Fruit fly (Drosophila melanogaster) Kc167 (cell line): ENCODE measurements around the gene CG15740.

Experiments used
- Sin3A ChIP-seq: fragments of >200 bp; optimal IDR thresholded peaks from 2 replicates; lab custom pipeline; 2018; ENCODE audit warnings: missing external identifiers
- insv ChIP-seq: fragments of >200 bp; optimal IDR thresholded peaks from 3 replicates; lab custom pipeline; 2018; ENCODE audit warnings: missing external identifiers
- psq ChIP-seq: fragments of >200 bp; optimal IDR thresholded peaks from 2 replicates; lab custom pipeline; 2017; ENCODE audit warnings: missing external identifiers
- ttk ChIP-seq: sonication (Bioruptor generic); optimal IDR thresholded peaks from 2 replicates; lab custom pipeline; 2017; ENCODE audit warnings: missing external identifiers

DNA sequence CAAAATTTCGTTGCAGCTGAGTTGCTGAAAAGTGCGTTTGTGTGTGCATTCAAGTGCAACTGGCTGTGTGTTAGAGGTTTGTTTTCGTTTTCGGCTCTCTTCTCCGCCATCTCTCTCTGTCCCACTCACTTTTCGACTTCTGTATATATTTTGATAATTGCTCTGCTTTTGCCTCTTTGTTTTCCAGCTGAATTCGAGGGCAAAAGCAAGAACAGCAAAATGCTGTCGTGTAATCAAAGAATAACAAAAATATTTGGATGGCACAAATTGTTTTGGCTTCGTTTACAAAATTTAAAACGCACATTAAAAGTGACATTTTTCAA lies 27.2 kb downstream of the CG15740 start:
- no peak for TF ChIP-seq ttk (lab: Kevin White, UChicago)
- no peak for TF ChIP-seq psq (lab: Kevin White, UChicago)
- no peak for TF ChIP-seq insv (lab: Kevin White, UChicago)
- TF ChIP-seq Sin3A (lab: Kevin White, UChicago): no peak
